Worm (Caenorhabditis elegans) whole organism, young adult: ENCODE data around the gene idpp-8.

Experiments used
- C06A6.2 ChIP-seq: fragments of 200-800 bp; sonication (Bioruptor generic); conservative IDR thresholded peaks from 2 replicates; pipeline ENCODE4 v1.3.6; 2022; ENCODE audit warnings: missing genetic modification characterization, missing compliant biosample characterization
- D2030.7 ChIP-seq: fragments of 200-800 bp; sonication (Bioruptor generic); IDR thresholded peaks from 2 replicates; pipeline ENCODE4 v1.3.6; 2022; ENCODE audit warnings: missing genetic modification reagents, missing genetic modification characterization, missing compliant biosample characterization
- F22D6.2 ChIP-seq: sonication (generic microtip); optimal IDR thresholded peaks from 2 replicates; lab custom pipeline; 2016; ENCODE audit warnings: mild to moderate bottlenecking, missing genetic modification characterization, missing compliant biosample characterization
- F55B11.4 ChIP-seq: sonication (generic microtip); optimal IDR thresholded peaks from 2 replicates; lab custom pipeline; 2016; ENCODE audit warnings: missing compliant biosample characterization, missing genetic modification characterization, borderline replicate concordance; ENCODE audit not compliant: insufficient read depth
- K11D2.4 ChIP-seq: fragments of 200-800 bp; sonication (Bioruptor generic); IDR thresholded peaks from 2 replicates; pipeline ENCODE4 v1.3.6; 2022; ENCODE audit warnings: missing genetic modification reagents, missing genetic modification characterization, missing compliant biosample characterization
- Y67H2A.10 ChIP-seq: fragments of 200-800 bp; sonication (Bioruptor generic); conservative IDR thresholded peaks from 2 replicates; pipeline ENCODE4 v1.3.6; 2022; ENCODE audit warnings: missing genetic modification reagents, missing genetic modification characterization, missing compliant biosample characterization
- Y95B8A.8 ChIP-seq: fragments of 200-800 bp; sonication (Bioruptor generic); IDR thresholded peaks from 2 replicates; pipeline ENCODE4 v1.3.6; 2022; ENCODE audit warnings: missing genetic modification reagents, missing genetic modification characterization, missing compliant biosample characterization
- ZK185.1 ChIP-seq: sonication (generic microtip); optimal IDR thresholded peaks from 2 replicates; lab custom pipeline; 2016; ENCODE audit warnings: mild to moderate bottlenecking, missing genetic modification characterization, missing compliant biosample characterization; ENCODE audit not compliant: poor library complexity, severe bottlenecking
- atf-7 ChIP-seq: sonication (generic microtip); optimal IDR thresholded peaks from 2 replicates; lab custom pipeline; 2017; ENCODE audit warnings: mild to moderate bottlenecking, missing genetic modification characterization, missing compliant biosample characterization
- attf-3 ChIP-seq: fragments of 200-800 bp; sonication (Bioruptor generic); conservative IDR thresholded peaks from 2 replicates; pipeline ENCODE4 v1.3.6; 2022; ENCODE audit warnings: missing genetic modification reagents, missing genetic modification characterization, missing compliant biosample characterization
- attf-5 ChIP-seq: fragments of 200-800 bp; sonication (Bioruptor generic); optimal IDR thresholded peaks from 2 replicates; lab custom pipeline; 2018; ENCODE audit warnings: mild to moderate bottlenecking, missing genetic modification characterization, missing compliant biosample characterization
- bed-2 ChIP-seq: fragments of 200-800 bp; sonication (Bioruptor generic); IDR thresholded peaks from 2 replicates; pipeline ENCODE4 v1.3.6; 2022; ENCODE audit warnings: missing genetic modification reagents, missing genetic modification characterization, missing compliant biosample characterization
- ccch-3 ChIP-seq: fragments of 200-800 bp; sonication (Bioruptor generic); optimal IDR thresholded peaks from 2 replicates; lab custom pipeline; 2018; ENCODE audit warnings: mild to moderate bottlenecking, missing genetic modification characterization, missing compliant biosample characterization
- cebp-1 ChIP-seq, 2 experiments: fragments of 200-800 bp in 1 of 2; sonication (Bioruptor generic) in 1 of 2; sonication (generic microtip) in 1 of 2; IDR thresholded peaks in 1 of 2; optimal IDR thresholded peaks in 1 of 2; 2 replicates each; pipeline versions ENCODE4 v1.3.6 to Lab custom; 2017 to 2022; ENCODE audit warnings: missing compliant biosample characterization in 2 of 2, missing genetic modification characterization in 2 of 2, mild to moderate bottlenecking in 1 of 2, missing genetic modification reagents in 1 of 2, moderate library complexity in 1 of 2
- die-1 ChIP-seq: sonication (generic microtip); optimal IDR thresholded peaks from 2 replicates; lab custom pipeline; 2016; ENCODE audit warnings: missing genotype, mild to moderate bottlenecking, missing genetic modification characterization, missing compliant biosample characterization
- dpl-1 ChIP-seq: fragments of 150-350 bp; optimal IDR thresholded peaks from 2 replicates; lab custom pipeline; 2014; ENCODE audit warnings: missing biosample characterization, missing genetic modification reagents, missing genetic modification characterization
- efl-1 ChIP-seq: fragments of 150-350 bp; optimal IDR thresholded peaks from 2 replicates; lab custom pipeline; 2014; ENCODE audit warnings: missing biosample characterization, missing genetic modification reagents, missing genetic modification characterization
- ekl-4 ChIP-seq: fragments of 200-800 bp; sonication (Bioruptor generic); IDR thresholded peaks from 2 replicates; pipeline ENCODE4 v1.3.6; 2022; ENCODE audit warnings: missing genetic modification reagents, missing genetic modification characterization, missing compliant biosample characterization
- gei-17 ChIP-seq: fragments of 200-800 bp; sonication (Bioruptor generic); optimal IDR thresholded peaks from 2 replicates; lab custom pipeline; 2018; ENCODE audit warnings: mild to moderate bottlenecking, missing genetic modification characterization, missing compliant biosample characterization
- hmg-1.2 ChIP-seq: fragments of 200-800 bp; sonication (Bioruptor generic); IDR thresholded peaks from 2 replicates; pipeline ENCODE4 v1.3.6; 2022; ENCODE audit warnings: missing genetic modification reagents, missing genetic modification characterization, missing compliant biosample characterization
- hmg-20 ChIP-seq: fragments of 200-800 bp; sonication (Bioruptor generic); IDR thresholded peaks from 2 replicates; pipeline ENCODE4 v1.3.6; 2022; ENCODE audit warnings: missing genetic modification reagents, missing genetic modification characterization, missing compliant biosample characterization
- hrde-1 ChIP-seq: sonication (generic microtip); optimal IDR thresholded peaks from 2 replicates; lab custom pipeline; 2016; ENCODE audit warnings: missing genetic modification characterization, mild to moderate bottlenecking, missing compliant biosample characterization, moderate library complexity, missing genotype, missing genetic modification reagents, borderline replicate concordance
- let-607 ChIP-seq, 2 experiments: fragments of 200-800 bp in 1 of 2; sonication (Bioruptor generic) in 1 of 2; sonication (generic microtip) in 1 of 2; optimal IDR thresholded peaks; 2 replicates each; lab custom pipeline; 2016 to 2018; ENCODE audit warnings: mild to moderate bottlenecking in 2 of 2, missing compliant biosample characterization in 2 of 2, missing genetic modification characterization in 2 of 2, moderate library complexity in 2 of 2, missing genotype in 1 of 2
- lin-35 ChIP-seq, 3 experiments: fragments of 150-350 bp in 2 of 3; sonication (generic microtip) in 1 of 3; optimal IDR thresholded peaks; 2 replicates each; lab custom pipeline; 2014 to 2018; ENCODE audit warnings: missing biosample characterization in 3 of 3, missing genetic modification characterization in 3 of 3, missing genetic modification reagents in 3 of 3
- lin-54 ChIP-seq: fragments of 200-800 bp; sonication (Bioruptor generic); optimal IDR thresholded peaks from 2 replicates; lab custom pipeline; 2018; ENCODE audit warnings: mild to moderate bottlenecking, missing genetic modification characterization, missing compliant biosample characterization
- lsy-27 ChIP-seq: sonication (generic microtip); optimal IDR thresholded peaks from 2 replicates; lab custom pipeline; 2017; ENCODE audit warnings: missing genetic modification characterization, mild to moderate bottlenecking, missing compliant biosample characterization, antibody characterized with exemption, missing genotype, borderline replicate concordance; ENCODE audit not compliant: insufficient read depth
- mcd-1 ChIP-seq: fragments of 200-800 bp; sonication (Bioruptor generic); IDR thresholded peaks from 2 replicates; pipeline ENCODE4 v1.3.6; 2022; ENCODE audit warnings: missing genetic modification reagents, missing genetic modification characterization, missing compliant biosample characterization
- mxl-1 ChIP-seq: sonication (generic microtip); optimal IDR thresholded peaks from 2 replicates; lab custom pipeline; 2016; ENCODE audit warnings: missing genetic modification characterization, missing compliant biosample characterization
- nhr-179 ChIP-seq: sonication (generic microtip); optimal IDR thresholded peaks from 2 replicates; lab custom pipeline; 2016; ENCODE audit warnings: mild to moderate bottlenecking, missing genetic modification characterization, missing compliant biosample characterization
- nhr-80 ChIP-seq: sonication (generic microtip); optimal IDR thresholded peaks from 2 replicates; lab custom pipeline; 2016; ENCODE audit warnings: missing genetic modification characterization, missing compliant biosample characterization
- pbrm-1 ChIP-seq: fragments of 200-800 bp; sonication (Bioruptor generic); IDR thresholded peaks from 2 replicates; pipeline ENCODE4 v1.3.6; 2022; ENCODE audit warnings: missing genetic modification reagents, missing genetic modification characterization, missing compliant biosample characterization
- rec-8 ChIP-seq, 2 experiments: sonication (generic microtip); optimal IDR thresholded peaks; 2 replicates each; lab custom pipeline; 2016; ENCODE audit warnings: mild to moderate bottlenecking in 2 of 2, missing genetic modification characterization in 2 of 2, missing genetic modification reagents in 2 of 2, missing genotype in 2 of 2, missing biosample characterization in 1 of 2, missing compliant biosample characterization in 1 of 2, moderate library complexity in 1 of 2
- sdz-38 ChIP-seq: sonication (generic microtip); optimal IDR thresholded peaks from 2 replicates; lab custom pipeline; 2016; ENCODE audit warnings: missing genotype, missing genetic modification characterization, missing compliant biosample characterization

Gene idpp-8

DNA sequence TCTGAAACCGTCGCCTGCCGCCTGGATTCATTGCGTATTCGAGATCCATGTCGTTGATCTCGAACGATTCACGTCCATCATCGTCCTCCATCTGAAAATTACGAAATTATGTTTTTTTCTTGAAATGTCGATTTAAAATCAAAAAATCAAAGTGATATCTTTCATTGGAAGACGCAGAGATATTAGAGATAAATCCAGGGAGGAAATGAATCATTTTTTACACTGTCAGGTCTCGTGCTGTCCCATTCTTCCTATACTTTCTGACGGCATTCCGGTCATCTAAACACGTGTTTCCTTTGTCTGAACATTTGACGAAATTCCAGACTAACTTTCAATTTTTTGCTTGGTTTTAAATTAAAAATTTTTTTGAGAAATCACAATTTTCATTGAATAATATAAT lies 34.6 kb downstream of the idpp-8 start, which contains the start of gene stip-1:
Gene stip-1, minus strand, starts transcription at position 98 of the 400 bp plus-strand sequence.
- TF ChIP-seq ZK185.1 (tag; lab: Kevin White, UChicago) (no peak), cebp-1 (GFP tag; IDR thresholded peaks at IDR 0.05; lab: Robert Waterston, UW) (no peak), cebp-1 (tag; optimal IDR thresholded peaks at IDR 0.05; lab: Kevin White, UChicago) (peak; percentile 48), rec-8 (tag; optimal IDR thresholded peaks at IDR 0.05; lab: Kevin White, UChicago) (no peak), hrde-1 (tag; lab: Kevin White, UChicago) (no peak), K11D2.4 (GFP tag; lab: Robert Waterston, UW) (no peak), atf-7 (tag; lab: Kevin White, UChicago) (no peak), ccch-3 (GFP tag; lab: Kevin White, UChicago) (no peak), lsy-27 (tag; lab: Kevin White, UChicago) (no peak)

ce11 chrII:10350487-10350886 lies 35.1 kb downstream of the idpp-8 start, which contains the start of gene C07E3.9:
TSS of gene C07E3.9 (plus strand) at chrII:10350756.
- TF ChIP-seq ekl-4 (no peak), lin-35 (GFP tag; optimal IDR thresholded peaks at IDR 0.05; lab: Kevin White, UChicago) (peak in 1 of 3 experiments; percentile 58), nhr-179 (tag; lab: Kevin White, UChicago) (no peak), hmg-1.2 (GFP tag; lab: Robert Waterston, UW) (no peak), dpl-1 (peak; percentile 66), attf-3 (GFP tag; lab: Robert Waterston, UW) (peak; percentile 90), attf-5 (GFP tag; lab: Kevin White, UChicago) (no peak), let-607 (tag; optimal IDR thresholded peaks at IDR 0.05; lab: Kevin White, UChicago) (no peak), efl-1 (peak; percentile 53), lin-54 (GFP tag; lab: Kevin White, UChicago) (peak; percentile 79)
- TF ChIP-seq, all 124 proteins: peak for 5

ce11 chrII:10351963-10352362 lies 36.6 kb downstream of the idpp-8 start, which contains the start of gene C07E3.8:
TSS of gene C07E3.8 (plus strand) at chrII:10352263.
- TF ChIP-seq bed-2 (GFP tag; lab: Robert Waterston, UW) (no peak), D2030.7 (GFP tag; lab: Robert Waterston, UW) (no peak), gei-17 (GFP tag; lab: Kevin White, UChicago) (no peak), mxl-1 (tag; lab: Kevin White, UChicago) (no peak), attf-3 (GFP tag; lab: Robert Waterston, UW) (no peak), die-1 (tag; lab: Kevin White, UChicago) (no peak), F55B11.4 (tag; lab: Kevin White, UChicago) (no peak), hmg-20 (GFP tag; lab: Robert Waterston, UW) (no peak), Y95B8A.8 (GFP tag; lab: Robert Waterston, UW) (no peak), F22D6.2 (tag; lab: Kevin White, UChicago) (no peak), K11D2.4 (GFP tag; lab: Robert Waterston, UW) (no peak), Y67H2A.10 (GFP tag; lab: Robert Waterston, UW) (no peak), sdz-38 (tag; lab: Kevin White, UChicago) (no peak), pbrm-1 (no peak)

DNA sequence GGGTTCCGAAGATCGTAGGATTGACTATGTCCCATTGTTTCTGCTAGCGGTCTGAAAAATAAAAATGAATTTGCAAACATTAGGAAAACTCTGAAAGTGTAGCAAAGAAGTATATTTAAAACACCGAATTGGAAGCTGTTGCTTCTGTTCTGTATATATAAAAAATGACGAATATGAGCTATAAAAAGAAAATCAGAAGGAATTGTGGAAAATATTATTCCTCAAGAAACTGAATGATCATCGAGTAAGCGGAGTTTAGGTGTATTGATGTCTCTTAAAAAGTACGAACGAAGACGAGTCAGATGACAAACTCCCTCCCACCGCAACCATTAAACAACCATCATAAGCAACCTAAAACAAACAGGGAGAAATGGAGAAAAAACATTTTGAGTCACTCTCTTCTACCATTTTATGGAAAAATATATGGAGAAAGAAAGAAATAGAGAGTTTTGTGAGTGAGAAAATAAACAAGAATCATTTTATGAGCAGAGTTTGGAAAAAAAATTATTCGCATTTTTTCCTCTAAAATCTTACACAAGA lies 42.2 kb downstream of the idpp-8 start, which contains the start of gene C07E3.3:
Gene C07E3.3, minus strand, starts transcription at position 51 of the 540 bp plus-strand sequence.
- TF ChIP-seq C06A6.2 (GFP tag; lab: Robert Waterston, UW) (no peak), dpl-1 (no peak), mcd-1 (GFP tag; lab: Robert Waterston, UW) (no peak), nhr-80 (tag; lab: Kevin White, UChicago) (no peak)
